ENCODE assay signal across 3 fruit fly cellular contexts in genomic region chr3R:13214347-13214746, dm6.
TF ChIP-seq lines count a peak whose summit lies in the region.

Gene CG8483, minus strand, starts transcription at chr3R:13214465.

- no peak for TF ChIP-seq CTCF in whole organism, embryonic (GFP tag; optimal IDR thresholded peaks at IDR 0.05; lab: Kevin White, UChicago)

TF ChIP-seq in whole organism, embryonic, 481 proteins besides CTCF, POLR2A, EP300 and RAD21 (continues in another document):
- no peak for TF ChIP-seq CG8388 (GFP tag; optimal IDR thresholded peaks at IDR 0.05; lab: Kevin White, UChicago)
- peak; percentile 45 for TF ChIP-seq Jarid2 (GFP tag; optimal IDR thresholded peaks at IDR 0.05; lab: Kevin White, UChicago)
- TF ChIP-seq BtbVII (GFP tag; optimal IDR thresholded peaks at IDR 0.05; lab: Kevin White, UChicago), result no peak
- TF ChIP-seq en (GFP tag; optimal IDR thresholded peaks at IDR 0.05; lab: Kevin White, UChicago), result no peak
- no peak for TF ChIP-seq wdn (GFP tag; IDR thresholded peaks at IDR 0.05; lab: Robert Waterston, UW)
- no peak for TF ChIP-seq CG18476 (GFP tag; optimal IDR thresholded peaks at IDR 0.05; lab: Kevin White, UChicago)
- no peak for TF ChIP-seq MESR4 (GFP tag; optimal IDR thresholded peaks at IDR 0.05; lab: Kevin White, UChicago)
- TF ChIP-seq CG1603 (tag; optimal IDR thresholded peaks at IDR 0.05; lab: Kevin White, UChicago), result no peak
- TF ChIP-seq Hand (GFP tag; optimal IDR thresholded peaks at IDR 0.05; lab: Kevin White, UChicago), result no peak
- no peak for TF ChIP-seq CG3065 (GFP tag; optimal IDR thresholded peaks at IDR 0.05; lab: Kevin White, UChicago)
- TF ChIP-seq Gug (GFP tag; IDR thresholded peaks at IDR 0.05; lab: Robert Waterston, UW), result no peak
- no peak for TF ChIP-seq CG10147 (GFP tag; optimal IDR thresholded peaks at IDR 0.05; lab: Kevin White, UChicago)
- TF ChIP-seq CoRest (tag; optimal IDR thresholded peaks at IDR 0.05; lab: Kevin White, UChicago), result no peak
- no peak for TF ChIP-seq CG33557 (GFP tag; optimal IDR thresholded peaks at IDR 0.05; lab: Kevin White, UChicago)
- TF ChIP-seq Med (GFP tag; lab: Kevin White, UChicago), result peak; percentile 73
- TF ChIP-seq CG10274 (GFP tag; optimal IDR thresholded peaks at IDR 0.05; lab: Kevin White, UChicago), result no peak
- no peak for TF ChIP-seq CG1602 (GFP tag; optimal IDR thresholded peaks at IDR 0.05; lab: Kevin White, UChicago)
- TF ChIP-seq al (GFP tag; IDR thresholded peaks at IDR 0.05; lab: Robert Waterston, UW), result no peak
- no peak for TF ChIP-seq HmgD (GFP tag; optimal IDR thresholded peaks at IDR 0.05; lab: Kevin White, UChicago)
- TF ChIP-seq CG2129 (GFP tag; IDR thresholded peaks at IDR 0.05; lab: Robert Waterston, UW; ENCODE audit: partially characterized antibody), result no peak
- no peak for TF ChIP-seq Bteb2 (GFP tag; optimal IDR thresholded peaks at IDR 0.05; lab: Kevin White, UChicago)
- TF ChIP-seq bcd (GFP tag; optimal IDR thresholded peaks at IDR 0.05; lab: Kevin White, UChicago), result no peak
- TF ChIP-seq CG34224 (GFP tag; IDR thresholded peaks at IDR 0.05; lab: Robert Waterston, UW; ENCODE audit: partially characterized antibody), result 0 out of 3 replicates have a peak, but pooled peaks have one; percentile 25
- TF ChIP-seq fd96Cb (tag; optimal IDR thresholded peaks at IDR 0.05; lab: Kevin White, UChicago), result no peak
- peak; percentile 28; the same call in 1 of the 3 replicates for TF ChIP-seq CG34422 (GFP tag; IDR thresholded peaks at IDR 0.05; lab: Robert Waterston, UW)
- no peak for TF ChIP-seq cg (GFP tag; optimal IDR thresholded peaks at IDR 0.05; lab: Kevin White, UChicago)
- TF ChIP-seq CG2199 (GFP tag; IDR thresholded peaks at IDR 0.05; lab: Robert Waterston, UW), result 0 out of 3 replicates have a peak, but pooled peaks have one; percentile 49
- no peak for TF ChIP-seq CG11398 (GFP tag; optimal IDR thresholded peaks at IDR 0.05; lab: Kevin White, UChicago)
- no peak for TF ChIP-seq repo (GFP tag; optimal IDR thresholded peaks at IDR 0.05; lab: Kevin White, UChicago)
- no peak for TF ChIP-seq Asciz (GFP tag; optimal IDR thresholded peaks at IDR 0.05; lab: Kevin White, UChicago)
- no peak for TF ChIP-seq Mes4 (GFP tag; optimal IDR thresholded peaks at IDR 0.05; lab: Kevin White, UChicago)

TF ChIP-seq in whole organism, prepupa, 60 proteins besides CTCF, POLR2A, EP300 and RAD21:
- TF ChIP-seq Smox (GFP tag; optimal IDR thresholded peaks at IDR 0.05; lab: Kevin White, UChicago) (no peak), net (GFP tag; optimal IDR thresholded peaks at IDR 0.05; lab: Kevin White, UChicago) (no peak), fkh (GFP tag; optimal IDR thresholded peaks at IDR 0.05; lab: Kevin White, UChicago) (peak; percentile 4)

TF ChIP-seq in whole organism, pupa, 21 proteins besides CTCF, POLR2A, EP300 and RAD21:
- no peak for TF ChIP-seq gl (tag; optimal IDR thresholded peaks at IDR 0.05; lab: Kevin White, UChicago)
- no peak for TF ChIP-seq CG32121 (GFP tag; IDR thresholded peaks at IDR 0.05; lab: Robert Waterston, UW)
- no peak for TF ChIP-seq CG34367 (tag; optimal IDR thresholded peaks at IDR 0.05; lab: Kevin White, UChicago)
- no peak for TF ChIP-seq rn (GFP tag; IDR thresholded peaks at IDR 0.05; lab: Robert Waterston, UW)
- no peak for TF ChIP-seq CG17806 (tag; optimal IDR thresholded peaks at IDR 0.05; lab: Kevin White, UChicago)
- TF ChIP-seq CG15710 (tag; optimal IDR thresholded peaks at IDR 0.05; lab: Kevin White, UChicago), result no peak
- peak; percentile 41 for TF ChIP-seq CG13204 (GFP tag; optimal IDR thresholded peaks at IDR 0.05; lab: Kevin White, UChicago)
- TF ChIP-seq CG14655 (GFP tag; optimal IDR thresholded peaks at IDR 0.05; lab: Kevin White, UChicago), result no peak
